Fruit fly (Drosophila melanogaster) whole organism, embryonic: Measurements from ENCODE around the gene CG12112.
A peak's percentile ranks its signal among the peaks of the same experiment; 100 is the strongest.

Experiments
- Ada2b ChIP-seq: fragments of 200-800 bp; sonication (Bioruptor generic); IDR thresholded peaks from 2 replicates; pipeline ENCODE4 v1.3.6; 2022; ENCODE audit warnings: missing biosample characterization, missing genetic modification characterization
- Bgb ChIP-seq: fragments of 200-800 bp; sonication (Bioruptor generic); IDR thresholded peaks from 2 replicates; pipeline ENCODE4 v1.3.6; 2022; ENCODE audit warnings: missing biosample characterization, missing genetic modification characterization; ENCODE audit not compliant: partially characterized antibody
- Blimp-1 ChIP-seq: fragments of 200-800 bp; sonication (Bioruptor generic); optimal IDR thresholded peaks from 3 replicates; lab custom pipeline; 2018; ENCODE audit warnings: missing biosample characterization, missing genetic modification characterization, mild to moderate bottlenecking, moderate library complexity, missing genetic modification reagents
- CG10565 ChIP-seq: fragments of 200-800 bp; sonication (Bioruptor generic); optimal IDR thresholded peaks from 3 replicates; lab custom pipeline; 2016; ENCODE audit warnings: missing biosample characterization, mild to moderate bottlenecking, missing genetic modification characterization
- CG13775 ChIP-seq: fragments of 200-800 bp; sonication (Bioruptor generic); optimal IDR thresholded peaks from 3 replicates; lab custom pipeline; 2017; ENCODE audit warnings: missing biosample characterization, mild to moderate bottlenecking, missing genetic modification characterization
- CG15269 ChIP-seq: fragments of 200-800 bp; sonication (Bioruptor generic); optimal IDR thresholded peaks from 2 replicates; lab custom pipeline; 2018; ENCODE audit warnings: missing biosample characterization, mild to moderate bottlenecking, missing genetic modification characterization, moderate library complexity
- CG15514 ChIP-seq: fragments of 200-800 bp; sonication (Bioruptor generic); optimal IDR thresholded peaks from 3 replicates; lab custom pipeline; 2017; ENCODE audit warnings: missing biosample characterization, missing genetic modification characterization, mild to moderate bottlenecking, moderate library complexity, missing genetic modification reagents
- CG15696 ChIP-seq: fragments of 200-800 bp; sonication (Bioruptor generic); optimal IDR thresholded peaks from 2 replicates; lab custom pipeline; 2019; ENCODE audit warnings: missing biosample characterization, mild to moderate bottlenecking, missing genetic modification characterization, moderate library complexity
- CG16815 ChIP-seq: fragments of 200-800 bp; sonication (Bioruptor generic); optimal IDR thresholded peaks from 3 replicates; lab custom pipeline; 2017; ENCODE audit warnings: missing biosample characterization, mild to moderate bottlenecking, missing genetic modification characterization
- CG17385 ChIP-seq: fragments of 200-800 bp; sonication (Bioruptor generic); optimal IDR thresholded peaks from 3 replicates; lab custom pipeline; 2018; ENCODE audit warnings: missing biosample characterization, mild to moderate bottlenecking, missing genetic modification characterization
- CG17912 ChIP-seq: fragments of 200-800 bp; sonication (Bioruptor generic); optimal IDR thresholded peaks from 2 replicates; lab custom pipeline; 2018; ENCODE audit warnings: missing biosample characterization, mild to moderate bottlenecking, missing genetic modification characterization
- CG18262 ChIP-seq: fragments of 200-800 bp; optimal IDR thresholded peaks from 3 replicates; lab custom pipeline; 2019; ENCODE audit warnings: missing biosample characterization, mild to moderate bottlenecking, missing genetic modification characterization, moderate library complexity
- CG2116 ChIP-seq: fragments of 200-800 bp; sonication (Bioruptor generic); optimal IDR thresholded peaks from 3 replicates; lab custom pipeline; 2018; ENCODE audit warnings: missing biosample characterization, mild to moderate bottlenecking, missing genetic modification characterization
- CG2875 ChIP-seq: fragments of 200-800 bp; sonication (Bioruptor generic); optimal IDR thresholded peaks from 2 replicates; lab custom pipeline; 2017; ENCODE audit warnings: missing biosample characterization, mild to moderate bottlenecking, missing genetic modification characterization, missing genetic modification reagents
- CG30431 ChIP-seq: fragments of 200-800 bp; sonication (Bioruptor generic); optimal IDR thresholded peaks from 2 replicates; lab custom pipeline; 2017; ENCODE audit warnings: missing biosample characterization, missing genetic modification characterization
- CG33213 ChIP-seq: fragments of 200-800 bp; sonication (Bioruptor generic); optimal IDR thresholded peaks from 3 replicates; lab custom pipeline; 2016; ENCODE audit warnings: missing biosample characterization, missing genetic modification characterization
- CG4360 ChIP-seq: fragments of 200-800 bp; sonication (Bioruptor generic); IDR thresholded peaks from 2 replicates; pipeline ENCODE4 v1.3.6; 2022; ENCODE audit warnings: missing biosample characterization, missing genetic modification characterization
- CG6254 ChIP-seq: fragments of 200-800 bp; sonication (Bioruptor generic); optimal IDR thresholded peaks from 3 replicates; lab custom pipeline; 2017; ENCODE audit warnings: mild to moderate bottlenecking, missing biosample characterization, missing genetic modification reagents, missing genetic modification characterization
- CG7271 ChIP-seq: fragments of 200-800 bp; sonication (Bioruptor generic); optimal IDR thresholded peaks from 2 replicates; lab custom pipeline; 2018; ENCODE audit warnings: missing biosample characterization, mild to moderate bottlenecking, missing genetic modification characterization, moderate library complexity
- CG7839 ChIP-seq: fragments of 200-800 bp; sonication (Bioruptor generic); optimal IDR thresholded peaks from 3 replicates; lab custom pipeline; 2018; ENCODE audit warnings: missing biosample characterization, mild to moderate bottlenecking, missing genetic modification characterization, moderate library complexity
- CG8359 ChIP-seq: fragments of 200-800 bp; sonication (Bioruptor generic); optimal IDR thresholded peaks from 2 replicates; lab custom pipeline; 2017; ENCODE audit warnings: missing biosample characterization, mild to moderate bottlenecking, missing genetic modification characterization, borderline replicate concordance
- CG9817 ChIP-seq: fragments of 200-800 bp; sonication (Bioruptor generic); optimal IDR thresholded peaks from 2 replicates; lab custom pipeline; 2018; ENCODE audit warnings: missing biosample characterization, mild to moderate bottlenecking, missing genetic modification characterization, moderate library complexity
- Dbx ChIP-seq: fragments of 200-800 bp; sonication (Bioruptor generic); IDR thresholded peaks from 3 replicates; pipeline ENCODE4 v1.3.6; 2022; ENCODE audit warnings: missing biosample characterization, missing genetic modification characterization
- Fer2 ChIP-seq: fragments of 200-800 bp; sonication (Bioruptor generic); optimal IDR thresholded peaks from 2 replicates; lab custom pipeline; 2018; ENCODE audit warnings: missing biosample characterization, mild to moderate bottlenecking, missing genetic modification characterization, moderate library complexity
- HLH54F ChIP-seq: fragments of 200-800 bp; sonication (Bioruptor generic); optimal IDR thresholded peaks from 3 replicates; lab custom pipeline; 2016; ENCODE audit warnings: missing biosample characterization, missing genetic modification characterization
- Hey ChIP-seq: fragments of 200-800 bp; sonication (Bioruptor generic); optimal IDR thresholded peaks from 3 replicates; lab custom pipeline; 2018; ENCODE audit warnings: missing biosample characterization, mild to moderate bottlenecking, missing genetic modification characterization
- Max ChIP-seq: fragments of 200-800 bp; sonication (Bioruptor generic); optimal IDR thresholded peaks from 2 replicates; lab custom pipeline; 2016; ENCODE audit warnings: missing biosample characterization, mild to moderate bottlenecking, missing genetic modification characterization
- NK7.1 ChIP-seq: fragments of 200-800 bp; sonication (Bioruptor generic); optimal IDR thresholded peaks from 3 replicates; lab custom pipeline; 2016; ENCODE audit warnings: missing biosample characterization, missing genetic modification characterization
- Neu2 ChIP-seq: fragments of 200-800 bp; sonication (Bioruptor generic); optimal IDR thresholded peaks from 3 replicates; lab custom pipeline; 2016; ENCODE audit warnings: missing biosample characterization, missing genetic modification characterization, borderline replicate concordance
- Rx ChIP-seq: fragments of 200-800 bp; sonication (Bioruptor generic); IDR thresholded peaks from 2 replicates; pipeline ENCODE4 v1.3.6; 2022; ENCODE audit warnings: missing biosample characterization, missing genetic modification characterization
- Sin3A ChIP-seq: fragments of >200 bp; optimal IDR thresholded peaks from 2 replicates; lab custom pipeline; 2018
- Sry-δ ChIP-seq: fragments of 200-800 bp; sonication (Bioruptor generic); optimal IDR thresholded peaks from 2 replicates; lab custom pipeline; 2016; ENCODE audit warnings: missing biosample characterization, missing genetic modification characterization
- Stat92E ChIP-seq, 3 experiments: fragments of >200 bp in 2 of 3; fragments of 200-800 bp in 1 of 3; sonication (Bioruptor generic) in 1 of 3; optimal IDR thresholded peaks; 2 replicates each; lab custom pipeline; 2017 to 2019; ENCODE audit warnings: missing biosample characterization in 3 of 3, missing genetic modification characterization in 3 of 3, mild to moderate bottlenecking in 1 of 3, moderate library complexity in 1 of 3
- Trl ChIP-seq, 3 experiments: fragments of >200 bp in 2 of 3; fragments of 200-800 bp in 1 of 3; sonication (Bioruptor generic) in 1 of 3; optimal IDR thresholded peaks; 2 replicates in 1 of 3; 3 replicates in 2 of 3; lab custom pipeline; 2016 to 2017; ENCODE audit warnings: missing biosample characterization in 1 of 3, missing genetic modification characterization in 1 of 3
- br ChIP-seq: fragments of >200 bp; optimal IDR thresholded peaks from 2 replicates; lab custom pipeline; 2017
- ftz-f1 ChIP-seq: fragments of 200-800 bp; sonication (Bioruptor generic); optimal IDR thresholded peaks from 2 replicates; lab custom pipeline; 2016; ENCODE audit warnings: missing biosample characterization, missing genetic modification characterization
- gcm2 ChIP-seq: fragments of 200-800 bp; sonication (Bioruptor generic); optimal IDR thresholded peaks from 2 replicates; lab custom pipeline; 2016; ENCODE audit warnings: missing biosample characterization, missing genetic modification characterization
- gsb ChIP-seq: fragments of 200-800 bp; sonication (Bioruptor generic); IDR thresholded peaks from 2 replicates; pipeline ENCODE4 v1.3.6; 2022; ENCODE audit warnings: missing biosample characterization, missing genetic modification characterization
- ham ChIP-seq: fragments of 200-800 bp; sonication (Bioruptor generic); IDR thresholded peaks from 2 replicates; pipeline ENCODE4 v1.3.6; 2022; ENCODE audit warnings: missing biosample characterization, missing genetic modification characterization
- kah ChIP-seq: fragments of 200-800 bp; sonication (Bioruptor generic); optimal IDR thresholded peaks from 2 replicates; lab custom pipeline; 2018; ENCODE audit warnings: missing biosample characterization, mild to moderate bottlenecking, missing genetic modification characterization
- p53 ChIP-seq: fragments of 200-800 bp; sonication (Bioruptor generic); optimal IDR thresholded peaks from 2 replicates; lab custom pipeline; 2016; ENCODE audit warnings: missing biosample characterization, missing genetic modification characterization
- psq ChIP-seq: fragments of 200-800 bp; sonication (Bioruptor generic); optimal IDR thresholded peaks from 2 replicates; lab custom pipeline; 2017; ENCODE audit warnings: missing biosample characterization, missing genetic modification characterization
- repo ChIP-seq: fragments of 200-800 bp; sonication (Bioruptor generic); optimal IDR thresholded peaks from 2 replicates; lab custom pipeline; 2016; ENCODE audit warnings: missing biosample characterization, missing genetic modification characterization
- row ChIP-seq: fragments of 200-800 bp; sonication (Bioruptor generic); IDR thresholded peaks from 3 replicates; pipeline ENCODE4 v1.3.6; 2022; ENCODE audit warnings: missing biosample characterization, missing genetic modification characterization
- scrt ChIP-seq: fragments of 200-800 bp; sonication (Bioruptor generic); optimal IDR thresholded peaks from 2 replicates; lab custom pipeline; 2018; ENCODE audit warnings: missing biosample characterization, mild to moderate bottlenecking, missing genetic modification characterization, moderate library complexity
- seq ChIP-seq: fragments of 200-800 bp; sonication (Bioruptor generic); IDR thresholded peaks from 2 replicates; pipeline ENCODE4 v1.3.6; 2022; ENCODE audit warnings: missing biosample characterization, missing genetic modification characterization
- shn ChIP-seq: fragments of 200-800 bp; sonication (Bioruptor generic); optimal IDR thresholded peaks from 3 replicates; lab custom pipeline; 2016; ENCODE audit warnings: missing biosample characterization, missing genetic modification characterization
- tup ChIP-seq: fragments of 200-800 bp; sonication (Bioruptor generic); optimal IDR thresholded peaks from 2 replicates; lab custom pipeline; 2016; ENCODE audit warnings: missing biosample characterization, mild to moderate bottlenecking, missing genetic modification characterization, moderate library complexity

CG12112 gene

dm6 chrX:8561404-8562397, 1.7 kb upstream of the CG12112 start (continued):
- TF ChIP-seq CG6254 (GFP tag; lab: Kevin White, UChicago): no peak
- TF ChIP-seq CG30431: no peak
- 0 out of 2 replicates have a peak, but pooled peaks have one; percentile 29 for TF ChIP-seq seq (GFP tag; lab: Robert Waterston, UW)
- no peak for TF ChIP-seq gsb (GFP tag; lab: Robert Waterston, UW)
- TF ChIP-seq CG10565 (GFP tag; lab: Kevin White, UChicago): no peak
- no peak for TF ChIP-seq Fer2 (tag; lab: Kevin White, UChicago)
- TF ChIP-seq CG15696 (tag; lab: Kevin White, UChicago): no peak
- no peak for TF ChIP-seq Rx (GFP tag; lab: Robert Waterston, UW)
- TF ChIP-seq scrt (GFP tag; lab: Kevin White, UChicago): peak; percentile 47
- TF ChIP-seq p53 (GFP tag; lab: Kevin White, UChicago): no peak
- no peak for TF ChIP-seq CG17385 (GFP tag; lab: Kevin White, UChicago)
- no peak for TF ChIP-seq CG15269 (tag; lab: Kevin White, UChicago)
- TF ChIP-seq ham (GFP tag; lab: Robert Waterston, UW): no peak
- peak; percentile 28 for TF ChIP-seq HLH54F
- TF ChIP-seq tup (GFP tag; lab: Kevin White, UChicago): no peak
- peak; percentile 63 to 71 for TF ChIP-seq Trl (optimal IDR thresholded peaks at IDR 0.05; lab: Kevin White, UChicago)
- TF ChIP-seq Trl (GFP tag; optimal IDR thresholded peaks at IDR 0.05; lab: Kevin White, UChicago): peak; percentile 40
- no peak for TF ChIP-seq repo (GFP tag; lab: Kevin White, UChicago)
- no peak for TF ChIP-seq CG8359
- TF ChIP-seq CG13775 (GFP tag; lab: Kevin White, UChicago): no peak
- TF ChIP-seq CG2875 (GFP tag; lab: Kevin White, UChicago): peak; percentile 5
- TF ChIP-seq kah (GFP tag; lab: Kevin White, UChicago): peak; percentile 99
- no peak for TF ChIP-seq br (lab: Kevin White, UChicago)
- TF ChIP-seq CG16815: no peak
- TF ChIP-seq Sry-δ (GFP tag; lab: Kevin White, UChicago): peak; percentile 58
- TF ChIP-seq Dbx: 0 out of 3 replicates have a peak, but pooled peaks have one; percentile 14
- TF ChIP-seq CG9817: no peak
- TF ChIP-seq CG18262 (tag; lab: Kevin White, UChicago): no peak
- TF ChIP-seq Hey (tag; lab: Kevin White, UChicago): no peak
- no peak for TF ChIP-seq Ada2b
- TF ChIP-seq shn (GFP tag; lab: Kevin White, UChicago): peak; percentile 25
- TF ChIP-seq ftz-f1 (GFP tag; lab: Kevin White, UChicago): peak; percentile 39
- peak; percentile 60 for TF ChIP-seq CG15514 (GFP tag; lab: Kevin White, UChicago)
- TF ChIP-seq Bgb: peak; percentile 41; the same call in 1 of the 2 replicates
- TF ChIP-seq NK7.1 (GFP tag; lab: Kevin White, UChicago): no peak
- 0 out of 2 replicates have a peak, but pooled peaks have one; percentile 22 for TF ChIP-seq CG4360
- TF ChIP-seq psq: no peak
- TF ChIP-seq row (GFP tag; lab: Robert Waterston, UW): no peak
- TF ChIP-seq CG17912 (GFP tag; lab: Kevin White, UChicago): no peak
- TF ChIP-seq CG7839: peak; percentile 27
- peak; percentile 42 for TF ChIP-seq Blimp-1 (GFP tag; lab: Kevin White, UChicago)
- TF ChIP-seq Sin3A (lab: Kevin White, UChicago): peak; percentile 23
- peak; percentile 38 for TF ChIP-seq CG33213 (GFP tag; lab: Kevin White, UChicago)
- peak; percentile 56 for TF ChIP-seq CG2116 (GFP tag; lab: Kevin White, UChicago)
- TF ChIP-seq CG7271 (tag; lab: Kevin White, UChicago): no peak
- no peak for TF ChIP-seq gcm2 (GFP tag; lab: Kevin White, UChicago)
- no peak for TF ChIP-seq Neu2 (GFP tag; lab: Kevin White, UChicago)
- TF ChIP-seq Stat92E (GFP tag; optimal IDR thresholded peaks at IDR 0.05; lab: Kevin White, UChicago): no peak
- peak; percentile 33 for TF ChIP-seq Max (GFP tag; lab: Kevin White, UChicago)
